Fruit fly (Drosophila melanogaster) whole organism, embryonic: ENCODE results near the gene GlyRS.
A peak's percentile ranks its signal among the peaks of the same experiment; 100 is the strongest.

Source experiments
- B-H2 ChIP-seq: fragments of 200-800 bp; sonication (Bioruptor generic); optimal IDR thresholded peaks from 2 replicates; lab custom pipeline; 2018; ENCODE audit warnings: missing biosample characterization, mild to moderate bottlenecking, missing genetic modification characterization
- Bgb ChIP-seq: fragments of 200-800 bp; sonication (Bioruptor generic); IDR thresholded peaks from 2 replicates; pipeline ENCODE4 v1.3.6; 2022; ENCODE audit warnings: missing biosample characterization, missing genetic modification characterization; ENCODE audit not compliant: partially characterized antibody
- CG1024 ChIP-seq: fragments of 200-800 bp; sonication (Bioruptor generic); IDR thresholded peaks from 2 replicates; pipeline ENCODE4 v1.3.6; 2022; ENCODE audit warnings: missing biosample characterization, missing genetic modification characterization
- CG10543 ChIP-seq: fragments of 200-800 bp; sonication (Bioruptor generic); optimal IDR thresholded peaks from 3 replicates; lab custom pipeline; 2017; ENCODE audit warnings: missing biosample characterization, mild to moderate bottlenecking, missing genetic modification characterization, moderate library complexity
- CG12104 ChIP-seq: fragments of 200-800 bp; sonication (Bioruptor generic); optimal IDR thresholded peaks from 3 replicates; lab custom pipeline; 2016; ENCODE audit warnings: missing biosample characterization, missing genetic modification characterization
- CG13894 ChIP-seq: fragments of 200-800 bp; sonication (Bioruptor generic); optimal IDR thresholded peaks from 3 replicates; lab custom pipeline; 2018; ENCODE audit warnings: missing biosample characterization, mild to moderate bottlenecking, missing genetic modification characterization, moderate library complexity
- CG14965 ChIP-seq: fragments of 200-800 bp; sonication (Bioruptor generic); optimal IDR thresholded peaks from 2 replicates; lab custom pipeline; 2016; ENCODE audit warnings: missing biosample characterization, missing genetic modification characterization, borderline replicate concordance
- CG16813 ChIP-seq: fragments of 200-800 bp; sonication (Bioruptor generic); IDR thresholded peaks from 3 replicates; pipeline ENCODE4 v1.3.6; 2022; ENCODE audit warnings: missing biosample characterization, missing genetic modification characterization; ENCODE audit not compliant: partially characterized antibody
- CG17361 ChIP-seq: fragments of 200-800 bp; sonication (Bioruptor generic); IDR thresholded peaks from 3 replicates; pipeline ENCODE4 v1.3.6; 2022; ENCODE audit warnings: missing biosample characterization, missing genetic modification characterization
- CG17829 ChIP-seq: fragments of 200-800 bp; optimal IDR thresholded peaks from 2 replicates; lab custom pipeline; 2019; ENCODE audit warnings: missing biosample characterization, mild to moderate bottlenecking, missing genetic modification characterization, moderate library complexity
- CG1832 ChIP-seq: fragments of 200-800 bp; sonication (Bioruptor generic); optimal IDR thresholded peaks from 2 replicates; lab custom pipeline; 2017; ENCODE audit warnings: missing biosample characterization, mild to moderate bottlenecking, missing genetic modification characterization, inconsistent platforms
- CG2129 ChIP-seq: fragments of 200-800 bp; sonication (Bioruptor generic); IDR thresholded peaks from 2 replicates; pipeline ENCODE4 v1.3.6; 2022; ENCODE audit warnings: missing biosample characterization, missing genetic modification characterization; ENCODE audit not compliant: partially characterized antibody
- CG2199 ChIP-seq: fragments of 200-800 bp; sonication (Bioruptor generic); IDR thresholded peaks from 3 replicates; pipeline ENCODE4 v1.3.6; 2022; ENCODE audit warnings: missing biosample characterization, missing genetic modification characterization
- CG30020 ChIP-seq: fragments of 200-800 bp; optimal IDR thresholded peaks from 2 replicates; lab custom pipeline; 2019; ENCODE audit warnings: missing biosample characterization, mild to moderate bottlenecking, missing genetic modification characterization, moderate library complexity
- CG7372 ChIP-seq: fragments of 200-800 bp; sonication (Bioruptor generic); IDR thresholded peaks from 2 replicates; pipeline ENCODE4 v1.3.6; 2022; ENCODE audit warnings: missing biosample characterization, missing genetic modification characterization
- CG7963 ChIP-seq: fragments of 200-800 bp; sonication (Bioruptor generic); IDR thresholded peaks from 3 replicates; pipeline ENCODE4 v1.3.6; 2022; ENCODE audit warnings: missing biosample characterization, missing genetic modification characterization; ENCODE audit not compliant: partially characterized antibody
- CG9932 ChIP-seq: fragments of 200-800 bp; sonication (Bioruptor generic); IDR thresholded peaks from 2 replicates; pipeline ENCODE4 v1.3.6; 2022; ENCODE audit warnings: missing biosample characterization, missing genetic modification characterization
- CTCF ChIP-seq: fragments of 200-800 bp; sonication (Bioruptor generic); optimal IDR thresholded peaks from 2 replicates; lab custom pipeline; 2017; ENCODE audit warnings: missing biosample characterization, mild to moderate bottlenecking, missing genetic modification characterization, moderate library complexity
- Dfd ChIP-seq, 2 experiments: fragments of >200 bp; optimal IDR thresholded peaks; 2 replicates each; lab custom pipeline; 2017; ENCODE audit warnings: missing biosample characterization in 2 of 2, missing genetic modification characterization in 2 of 2
- Doc3 ChIP-seq: fragments of 200-800 bp; sonication (Bioruptor generic); IDR thresholded peaks from 3 replicates; pipeline ENCODE4 v1.3.6; 2022; ENCODE audit warnings: missing biosample characterization, missing genetic modification characterization; ENCODE audit not compliant: partially characterized antibody
- Dp ChIP-seq: fragments of 200-800 bp; sonication (Bioruptor generic); optimal IDR thresholded peaks from 2 replicates; lab custom pipeline; 2018; ENCODE audit warnings: missing biosample characterization, mild to moderate bottlenecking, missing genetic modification characterization, moderate library complexity
- Ets97D ChIP-seq: fragments of 200-800 bp; sonication (Bioruptor generic); optimal IDR thresholded peaks from 3 replicates; lab custom pipeline; 2016; ENCODE audit warnings: missing biosample characterization, missing genetic modification characterization
- HLH3B ChIP-seq: fragments of 200-800 bp; sonication (Bioruptor generic); IDR thresholded peaks from 2 replicates; pipeline ENCODE4 v1.3.6; 2022; ENCODE audit warnings: missing biosample characterization, missing genetic modification characterization
- Hr51 ChIP-seq, 2 experiments: fragments of 200-800 bp; sonication (Bioruptor generic); optimal IDR thresholded peaks; 2 replicates in 1 of 2; 3 replicates in 1 of 2; lab custom pipeline; 2016 to 2018; ENCODE audit warnings: missing biosample characterization in 2 of 2, missing genetic modification characterization in 2 of 2, mild to moderate bottlenecking in 1 of 2, moderate library complexity in 1 of 2
- Hsf ChIP-seq: fragments of 200-800 bp; sonication (Bioruptor generic); optimal IDR thresholded peaks from 3 replicates; lab custom pipeline; 2016; ENCODE audit warnings: missing biosample characterization, missing genetic modification characterization
- Lhr ChIP-seq: fragments of 200-800 bp; sonication (Bioruptor generic); optimal IDR thresholded peaks from 3 replicates; lab custom pipeline; 2017; ENCODE audit warnings: mild to moderate bottlenecking, missing biosample characterization, missing genetic modification reagents, missing genetic modification characterization
- Lpt ChIP-seq: fragments of >200 bp; optimal IDR thresholded peaks from 2 replicates; lab custom pipeline; 2018; ENCODE audit warnings: missing biosample characterization, missing genetic modification characterization
- Myb ChIP-seq: fragments of 200-800 bp; sonication (Bioruptor generic); optimal IDR thresholded peaks from 2 replicates; lab custom pipeline; 2016; ENCODE audit warnings: missing biosample characterization, missing genetic modification characterization
- Nf-YB ChIP-seq: fragments of 200-800 bp; sonication (Bioruptor generic); optimal IDR thresholded peaks from 3 replicates; lab custom pipeline; 2019; ENCODE audit warnings: missing biosample characterization, mild to moderate bottlenecking, missing genetic modification characterization, moderate library complexity
- NfI ChIP-seq: fragments of 200-800 bp; sonication (Bioruptor generic); optimal IDR thresholded peaks from 3 replicates; lab custom pipeline; 2018; ENCODE audit warnings: missing biosample characterization, mild to moderate bottlenecking, missing genetic modification characterization, moderate library complexity
- Opbp ChIP-seq: fragments of 200-800 bp; sonication (Bioruptor generic); IDR thresholded peaks from 3 replicates; pipeline ENCODE4 v1.3.6; 2022; ENCODE audit warnings: missing biosample characterization, missing genetic modification characterization; ENCODE audit not compliant: partially characterized antibody
- Ssrp ChIP-seq: fragments of 200-800 bp; sonication (Bioruptor generic); optimal IDR thresholded peaks from 2 replicates; lab custom pipeline; 2018; ENCODE audit warnings: missing biosample characterization, mild to moderate bottlenecking, missing genetic modification characterization, moderate library complexity
- ab ChIP-seq: fragments of 200-800 bp; sonication (Bioruptor generic); optimal IDR thresholded peaks from 2 replicates; lab custom pipeline; 2016; ENCODE audit warnings: missing biosample characterization, missing genetic modification characterization
- amos ChIP-seq: fragments of 200-800 bp; sonication (Bioruptor generic); IDR thresholded peaks from 2 replicates; pipeline ENCODE4 v1.3.6; 2022; ENCODE audit warnings: missing biosample characterization, missing genetic modification characterization; ENCODE audit not compliant: partially characterized antibody
- ara ChIP-seq: fragments of 200-800 bp; sonication (Bioruptor generic); IDR thresholded peaks from 2 replicates; pipeline ENCODE4 v1.3.6; 2022; ENCODE audit warnings: missing biosample characterization, missing genetic modification characterization
- az2 ChIP-seq: fragments of 200-800 bp; sonication (Bioruptor generic); optimal IDR thresholded peaks from 3 replicates; lab custom pipeline; 2016; ENCODE audit warnings: missing biosample characterization, missing genetic modification characterization
- btn ChIP-seq: fragments of 200-800 bp; sonication (Bioruptor generic); optimal IDR thresholded peaks from 2 replicates; lab custom pipeline; 2016; ENCODE audit warnings: missing biosample characterization, missing genetic modification characterization
- dimm ChIP-seq: fragments of 200-800 bp; sonication (Bioruptor generic); IDR thresholded peaks from 2 replicates; pipeline ENCODE4 v1.3.6; 2022; ENCODE audit warnings: missing biosample characterization, missing genetic modification characterization
- dmrt11E ChIP-seq: fragments of 200-800 bp; sonication (Bioruptor generic); optimal IDR thresholded peaks from 3 replicates; lab custom pipeline; 2018; ENCODE audit warnings: missing biosample characterization, mild to moderate bottlenecking, missing genetic modification characterization, moderate library complexity
- grau ChIP-seq: fragments of 200-800 bp; optimal IDR thresholded peaks from 3 replicates; lab custom pipeline; 2019; ENCODE audit warnings: missing biosample characterization, mild to moderate bottlenecking, missing genetic modification characterization, moderate library complexity
- gsb-n ChIP-seq: fragments of 200-800 bp; sonication (Bioruptor generic); optimal IDR thresholded peaks from 3 replicates; lab custom pipeline; 2018; ENCODE audit warnings: missing biosample characterization, mild to moderate bottlenecking, missing genetic modification characterization
- ken ChIP-seq: fragments of 200-800 bp; sonication (Bioruptor generic); IDR thresholded peaks from 3 replicates; pipeline ENCODE4 v1.3.6; 2022; ENCODE audit warnings: missing biosample characterization, missing genetic modification characterization
- knrl ChIP-seq: fragments of 200-800 bp; sonication (Bioruptor generic); IDR thresholded peaks from 3 replicates; pipeline ENCODE4 v1.3.6; 2022; ENCODE audit warnings: missing biosample characterization, missing genetic modification characterization; ENCODE audit not compliant: partially characterized antibody
- pita ChIP-seq: fragments of 200-800 bp; sonication (Bioruptor generic); optimal IDR thresholded peaks from 2 replicates; lab custom pipeline; 2017; ENCODE audit warnings: missing biosample characterization, mild to moderate bottlenecking, missing genetic modification characterization
- slbo ChIP-seq: fragments of 200-800 bp; sonication (Bioruptor generic); IDR thresholded peaks from 2 replicates; pipeline ENCODE4 v1.3.6; 2022; ENCODE audit warnings: missing biosample characterization, missing genetic modification characterization
- stwl ChIP-seq: fragments of 200-800 bp; sonication (Bioruptor generic); optimal IDR thresholded peaks from 3 replicates; lab custom pipeline; 2018; ENCODE audit warnings: missing biosample characterization, mild to moderate bottlenecking, missing genetic modification characterization, moderate library complexity
- twi ChIP-seq: fragments of 200-800 bp; optimal IDR thresholded peaks from 2 replicates; lab custom pipeline; 2019; ENCODE audit warnings: missing biosample characterization, mild to moderate bottlenecking, missing genetic modification characterization, moderate library complexity
- zen ChIP-seq: fragments of 200-800 bp; sonication (Bioruptor generic); optimal IDR thresholded peaks from 3 replicates; lab custom pipeline; 2018; ENCODE audit warnings: missing biosample characterization, mild to moderate bottlenecking, missing genetic modification characterization, moderate library complexity
- zfh1 ChIP-seq: fragments of 200-800 bp; sonication (Bioruptor generic); IDR thresholded peaks from 3 replicates; pipeline ENCODE4 v1.3.6; 2022; ENCODE audit warnings: missing biosample characterization, missing genetic modification characterization

The GlyRS gene

dm6 chr3L:15047606-15048005, 47.3 kb upstream of the GlyRS start (continued):
- peak; percentile 56 for TF ChIP-seq gsb-n (tag; lab: Kevin White, UChicago)
- no peak for TF ChIP-seq Lhr
- no peak for TF ChIP-seq Ssrp (tag; lab: Kevin White, UChicago)
- no peak for TF ChIP-seq CG12104 (GFP tag; lab: Kevin White, UChicago)

- no peak for TF ChIP-seq ken
- TF ChIP-seq twi (tag; lab: Kevin White, UChicago) = no peak
- no peak for TF ChIP-seq btn
- TF ChIP-seq CG1024 (GFP tag; lab: Robert Waterston, UW) = peak; percentile 2; the same call in 1 of the 2 replicates
- TF ChIP-seq CG2129 = no peak
- no peak for TF ChIP-seq Lpt
- no peak for TF ChIP-seq CG10543 (GFP tag; lab: Kevin White, UChicago)
- TF ChIP-seq zen (tag; lab: Kevin White, UChicago) = peak; percentile 43
- TF ChIP-seq CG1832 = no peak
- 0 out of 3 replicates have a peak, but pooled peaks have one; percentile 10 for TF ChIP-seq CG17361 (GFP tag; lab: Robert Waterston, UW)
- no peak for TF ChIP-seq Dfd (GFP tag; optimal IDR thresholded peaks at IDR 0.05; lab: Kevin White, UChicago)
- TF ChIP-seq CG17829 = peak; percentile 2
- TF ChIP-seq CG16813 = peak; percentile 66
- TF ChIP-seq CG13894 = no peak
- TF ChIP-seq CTCF (GFP tag; lab: Kevin White, UChicago) = peak; percentile 94
- peak; percentile 32 for TF ChIP-seq pita
- TF ChIP-seq az2 = peak; percentile 7
- peak; percentile 1 for TF ChIP-seq NfI (GFP tag; lab: Kevin White, UChicago)
- TF ChIP-seq dmrt11E (tag; lab: Kevin White, UChicago) = peak; percentile 21
- TF ChIP-seq ara (GFP tag; lab: Robert Waterston, UW) = 0 out of 2 replicates have a peak, but pooled peaks have one; percentile 5
- peak; percentile 73 for TF ChIP-seq amos (GFP tag; lab: Robert Waterston, UW)
- TF ChIP-seq grau = peak; percentile 11
- no peak for TF ChIP-seq ab (GFP tag; lab: Kevin White, UChicago)
- TF ChIP-seq Opbp (GFP tag; lab: Robert Waterston, UW) = 0 out of 3 replicates have a peak, but pooled peaks have one; percentile 39
- peak; percentile 28 for TF ChIP-seq Hsf (GFP tag; lab: Kevin White, UChicago)
- no peak for TF ChIP-seq CG7372 (GFP tag; lab: Robert Waterston, UW)
- TF ChIP-seq Nf-YB (GFP tag; lab: Kevin White, UChicago) = no peak
- TF ChIP-seq B-H2 (GFP tag; lab: Kevin White, UChicago) = no peak
- no peak for TF ChIP-seq Ets97D (GFP tag; lab: Kevin White, UChicago)
- peak; percentile 39 for TF ChIP-seq Myb (GFP tag; lab: Kevin White, UChicago)
- peak; percentile 11 for TF ChIP-seq Dp
- no peak for TF ChIP-seq dimm (GFP tag; lab: Robert Waterston, UW)
- no peak for TF ChIP-seq CG30020 (tag; lab: Kevin White, UChicago)
- TF ChIP-seq CG2199 (GFP tag; lab: Robert Waterston, UW) = peak; percentile 65; the same call in 2 of the 3 replicates
- peak; percentile 62; the same call in 1 of the 3 replicates for TF ChIP-seq CG7963 (GFP tag; lab: Robert Waterston, UW)
- TF ChIP-seq Hr51 (GFP tag; optimal IDR thresholded peaks at IDR 0.05; lab: Kevin White, UChicago) = peak in 1 of 2 experiments; percentile 14
- peak; percentile 23; the same call in 1 of the 2 replicates for TF ChIP-seq slbo
- no peak for TF ChIP-seq CG9932 (GFP tag; lab: Robert Waterston, UW)
- no peak for TF ChIP-seq HLH3B (GFP tag; lab: Robert Waterston, UW)
- no peak for TF ChIP-seq CG14965 (GFP tag; lab: Kevin White, UChicago)
- TF ChIP-seq knrl (GFP tag; lab: Robert Waterston, UW) = peak; percentile 50; the same call in 2 of the 3 replicates
- TF ChIP-seq Doc3 (GFP tag; lab: Robert Waterston, UW) = no peak
- TF ChIP-seq zfh1 = no peak
- TF ChIP-seq Bgb = peak; percentile 76
- peak; percentile 57 for TF ChIP-seq stwl (tag; lab: Kevin White, UChicago)
Observed at dm6 chr3L:15048091-15048490, 46.9 kb upstream of the GlyRS start.
